Fruit fly (Drosophila melanogaster) whole organism, embryonic: Measurements from ENCODE around the gene Mettl2.

Experiments
- Adf1 ChIP-seq: fragments of 200-800 bp; sonication (Bioruptor generic); IDR thresholded peaks from 2 replicates; pipeline ENCODE4 v1.3.6; 2022; ENCODE audit warnings: missing biosample characterization, missing genetic modification characterization
- CG11696 ChIP-seq: fragments of 200-800 bp; sonication (Bioruptor generic); IDR thresholded peaks from 2 replicates; pipeline ENCODE4 v1.3.6; 2022; ENCODE audit warnings: missing biosample characterization, missing genetic modification characterization
- CG12071 ChIP-seq: fragments of 200-800 bp; sonication (Bioruptor generic); optimal IDR thresholded peaks from 3 replicates; lab custom pipeline; 2018; ENCODE audit warnings: missing biosample characterization, mild to moderate bottlenecking, missing genetic modification characterization
- CG12391 ChIP-seq: fragments of 200-800 bp; sonication (Bioruptor generic); optimal IDR thresholded peaks from 3 replicates; lab custom pipeline; 2018; ENCODE audit warnings: missing biosample characterization, mild to moderate bottlenecking, missing genetic modification characterization, moderate library complexity
- CG12659 ChIP-seq: fragments of 200-800 bp; sonication (Bioruptor generic); optimal IDR thresholded peaks from 3 replicates; lab custom pipeline; 2017; ENCODE audit warnings: mild to moderate bottlenecking, missing biosample characterization, missing genetic modification reagents, missing genetic modification characterization
- CG12769 ChIP-seq: fragments of 200-800 bp; sonication (Bioruptor generic); optimal IDR thresholded peaks from 2 replicates; lab custom pipeline; 2019; ENCODE audit warnings: missing biosample characterization, mild to moderate bottlenecking, missing genetic modification characterization, moderate library complexity
- CG13424 ChIP-seq: fragments of 200-800 bp; sonication (Bioruptor generic); optimal IDR thresholded peaks from 2 replicates; lab custom pipeline; 2019; ENCODE audit warnings: missing biosample characterization, mild to moderate bottlenecking, missing genetic modification characterization, moderate library complexity
- CG16863 ChIP-seq: fragments of 200-800 bp; sonication (Bioruptor generic); optimal IDR thresholded peaks from 3 replicates; lab custom pipeline; 2016; ENCODE audit warnings: missing biosample characterization, missing genetic modification characterization
- CG18599 ChIP-seq: fragments of 200-800 bp; sonication (Bioruptor generic); optimal IDR thresholded peaks from 3 replicates; lab custom pipeline; 2017; ENCODE audit warnings: missing biosample characterization, missing genetic modification characterization, mild to moderate bottlenecking, moderate library complexity, missing genetic modification reagents
- CG2120 ChIP-seq: fragments of 200-800 bp; sonication (Bioruptor generic); optimal IDR thresholded peaks from 3 replicates; lab custom pipeline; 2016; ENCODE audit warnings: missing biosample characterization, missing genetic modification characterization
- CG32767 ChIP-seq: fragments of 200-800 bp; sonication (Bioruptor generic); IDR thresholded peaks from 2 replicates; pipeline ENCODE4 v1.3.6; 2022; ENCODE audit warnings: missing biosample characterization, missing genetic modification characterization
- CG4282 ChIP-seq: fragments of 200-800 bp; sonication (Bioruptor generic); optimal IDR thresholded peaks from 2 replicates; lab custom pipeline; 2016; ENCODE audit warnings: missing biosample characterization, missing genetic modification characterization
- CG4617 ChIP-seq: fragments of 200-800 bp; sonication (Bioruptor generic); optimal IDR thresholded peaks from 3 replicates; lab custom pipeline; 2016; ENCODE audit warnings: missing biosample characterization, missing genetic modification characterization, borderline replicate concordance
- CG7556 ChIP-seq: fragments of 200-800 bp; sonication (Bioruptor generic); optimal IDR thresholded peaks from 2 replicates; lab custom pipeline; 2017; ENCODE audit warnings: missing biosample characterization, mild to moderate bottlenecking, missing genetic modification characterization
- CG8478 ChIP-seq: fragments of >200 bp; optimal IDR thresholded peaks from 2 replicates; lab custom pipeline; 2018
- CG9876 ChIP-seq: fragments of 200-800 bp; sonication (Bioruptor generic); optimal IDR thresholded peaks from 2 replicates; lab custom pipeline; 2016; ENCODE audit warnings: missing biosample characterization, missing genetic modification characterization
- Chrac-16 ChIP-seq: fragments of 200-800 bp; sonication (Bioruptor generic); optimal IDR thresholded peaks from 3 replicates; lab custom pipeline; 2016; ENCODE audit warnings: missing biosample characterization, missing genetic modification characterization
- CoRest ChIP-seq: fragments of 200-800 bp; sonication (Bioruptor generic); optimal IDR thresholded peaks from 3 replicates; lab custom pipeline; 2018; ENCODE audit warnings: missing biosample characterization, mild to moderate bottlenecking, missing genetic modification characterization, moderate library complexity
- Dek ChIP-seq: fragments of 200-800 bp; sonication (Bioruptor generic); optimal IDR thresholded peaks from 3 replicates; lab custom pipeline; 2019; ENCODE audit warnings: missing biosample characterization, mild to moderate bottlenecking, missing genetic modification characterization, moderate library complexity
- Dip2 ChIP-seq: fragments of 200-800 bp; sonication (Bioruptor generic); IDR thresholded peaks from 2 replicates; pipeline ENCODE4 v1.3.6; 2022; ENCODE audit warnings: missing biosample characterization, missing genetic modification characterization
- Hmr ChIP-seq: fragments of 200-800 bp; sonication (Bioruptor generic); optimal IDR thresholded peaks from 3 replicates; lab custom pipeline; 2017; ENCODE audit warnings: mild to moderate bottlenecking, missing biosample characterization, missing genetic modification reagents, missing genetic modification characterization
- Hmx ChIP-seq: fragments of 200-800 bp; sonication (Bioruptor generic); optimal IDR thresholded peaks from 2 replicates; lab custom pipeline; 2016; ENCODE audit warnings: missing biosample characterization, missing genetic modification characterization
- MESR4 ChIP-seq: fragments of 200-800 bp; sonication (Bioruptor generic); optimal IDR thresholded peaks from 2 replicates; lab custom pipeline; 2018; ENCODE audit warnings: missing biosample characterization, mild to moderate bottlenecking, missing genetic modification characterization, moderate library complexity
- Max ChIP-seq: fragments of 200-800 bp; sonication (Bioruptor generic); optimal IDR thresholded peaks from 2 replicates; lab custom pipeline; 2016; ENCODE audit warnings: missing biosample characterization, mild to moderate bottlenecking, missing genetic modification characterization
- Myb ChIP-seq: fragments of 200-800 bp; sonication (Bioruptor generic); optimal IDR thresholded peaks from 2 replicates; lab custom pipeline; 2016; ENCODE audit warnings: missing biosample characterization, missing genetic modification characterization
- NfI ChIP-seq: fragments of 200-800 bp; sonication (Bioruptor generic); optimal IDR thresholded peaks from 3 replicates; lab custom pipeline; 2018; ENCODE audit warnings: missing biosample characterization, mild to moderate bottlenecking, missing genetic modification characterization, moderate library complexity
- Ravus ChIP-seq: fragments of 200-800 bp; sonication (Bioruptor generic); IDR thresholded peaks from 2 replicates; pipeline ENCODE4 v1.3.6; 2022; ENCODE audit warnings: missing biosample characterization, missing genetic modification characterization
- Rfx ChIP-seq: fragments of 200-800 bp; sonication (Bioruptor generic); IDR thresholded peaks from 2 replicates; pipeline ENCODE4 v1.3.6; 2022; ENCODE audit warnings: missing biosample characterization, missing genetic modification characterization
- Rx ChIP-seq: fragments of 200-800 bp; sonication (Bioruptor generic); IDR thresholded peaks from 2 replicates; pipeline ENCODE4 v1.3.6; 2022; ENCODE audit warnings: missing biosample characterization, missing genetic modification characterization
- Sin3A ChIP-seq: fragments of >200 bp; optimal IDR thresholded peaks from 2 replicates; lab custom pipeline; 2018
- Six4 ChIP-seq: fragments of 200-800 bp; sonication (Bioruptor generic); optimal IDR thresholded peaks from 2 replicates; lab custom pipeline; 2016; ENCODE audit warnings: missing biosample characterization, missing genetic modification characterization
- Taf1 ChIP-seq: fragments of 200-800 bp; sonication (Bioruptor generic); IDR thresholded peaks from 2 replicates; pipeline ENCODE4 v1.3.6; 2022; ENCODE audit warnings: missing biosample characterization, missing genetic modification characterization
- Vsx1 ChIP-seq: fragments of 200-800 bp; sonication (Bioruptor generic); optimal IDR thresholded peaks from 2 replicates; lab custom pipeline; 2017; ENCODE audit warnings: missing biosample characterization, mild to moderate bottlenecking, missing genetic modification characterization, missing genetic modification reagents
- al ChIP-seq: fragments of 200-800 bp; sonication (Bioruptor generic); IDR thresholded peaks from 2 replicates; pipeline ENCODE4 v1.3.6; 2022; ENCODE audit warnings: missing biosample characterization, missing genetic modification characterization
- ase ChIP-seq: fragments of 200-800 bp; sonication (Bioruptor generic); IDR thresholded peaks from 3 replicates; pipeline ENCODE4 v1.3.6; 2022; ENCODE audit warnings: missing biosample characterization, missing genetic modification characterization
- caup ChIP-seq: fragments of 200-800 bp; sonication (Bioruptor generic); optimal IDR thresholded peaks from 3 replicates; lab custom pipeline; 2017; ENCODE audit warnings: missing biosample characterization, mild to moderate bottlenecking, missing genetic modification characterization, moderate library complexity; ENCODE audit not compliant: severe bottlenecking
- emc ChIP-seq: fragments of 200-800 bp; sonication (Bioruptor generic); optimal IDR thresholded peaks from 2 replicates; lab custom pipeline; 2016; ENCODE audit warnings: missing biosample characterization, missing genetic modification characterization
- ems ChIP-seq: fragments of 200-800 bp; sonication (Bioruptor generic); optimal IDR thresholded peaks from 3 replicates; lab custom pipeline; 2016; ENCODE audit warnings: missing biosample characterization, missing genetic modification characterization
- exex ChIP-seq: fragments of 200-800 bp; sonication (Bioruptor generic); optimal IDR thresholded peaks from 4 replicates; lab custom pipeline; 2018; ENCODE audit warnings: missing biosample characterization, mild to moderate bottlenecking, missing genetic modification characterization, moderate library complexity
- eyg ChIP-seq: fragments of 200-800 bp; sonication (Bioruptor generic); optimal IDR thresholded peaks from 3 replicates; lab custom pipeline; 2016; ENCODE audit warnings: missing biosample characterization, missing genetic modification characterization
- gcm ChIP-seq: fragments of 200-800 bp; sonication (Bioruptor generic); optimal IDR thresholded peaks from 2 replicates; lab custom pipeline; 2019; ENCODE audit warnings: missing biosample characterization, mild to moderate bottlenecking, missing genetic modification characterization, moderate library complexity
- h ChIP-seq: fragments of >200 bp; optimal IDR thresholded peaks from 2 replicates; lab custom pipeline; 2017
- hb ChIP-seq: fragments of 200-800 bp; sonication (Bioruptor generic); IDR thresholded peaks from 3 replicates; pipeline ENCODE4 v1.3.6; 2022; ENCODE audit warnings: missing biosample characterization, missing genetic modification characterization; ENCODE audit not compliant: partially characterized antibody
- ind ChIP-seq: fragments of 200-800 bp; sonication (Bioruptor generic); optimal IDR thresholded peaks from 3 replicates; lab custom pipeline; 2016; ENCODE audit warnings: missing biosample characterization, missing genetic modification characterization
- pan ChIP-seq, 4 experiments: fragments of >200 bp in 3 of 4; fragments of 200-800 bp in 1 of 4; sonication (Bioruptor generic) in 1 of 4; optimal IDR thresholded peaks in 3 of 4; IDR thresholded peaks in 1 of 4; 2 replicates each; pipeline versions ENCODE4 v1.3.6 to Lab custom; 2017 to 2022; ENCODE audit warnings: missing biosample characterization in 2 of 4, missing genetic modification characterization in 2 of 4, mixed read lengths in 1 of 4
- ro ChIP-seq: fragments of 200-800 bp; sonication (Bioruptor generic); IDR thresholded peaks from 2 replicates; pipeline ENCODE4 v1.3.6; 2022; ENCODE audit warnings: missing biosample characterization, missing genetic modification characterization
- sens-2 ChIP-seq: fragments of 200-800 bp; sonication (Bioruptor generic); IDR thresholded peaks from 2 replicates; pipeline ENCODE4 v1.3.6; 2022; ENCODE audit warnings: missing biosample characterization, missing genetic modification characterization
- so ChIP-seq: fragments of 200-800 bp; sonication (Bioruptor generic); IDR thresholded peaks from 3 replicates; pipeline ENCODE4 v1.3.6; 2022; ENCODE audit warnings: missing biosample characterization, missing genetic modification characterization
- stwl ChIP-seq: fragments of 200-800 bp; sonication (Bioruptor generic); optimal IDR thresholded peaks from 3 replicates; lab custom pipeline; 2018; ENCODE audit warnings: missing biosample characterization, mild to moderate bottlenecking, missing genetic modification characterization, moderate library complexity
- unpg ChIP-seq: fragments of 200-800 bp; sonication (Bioruptor generic); optimal IDR thresholded peaks from 3 replicates; lab custom pipeline; 2018; ENCODE audit warnings: missing biosample characterization, mild to moderate bottlenecking, missing genetic modification characterization, moderate library complexity
- zf30C ChIP-seq: fragments of 200-800 bp; sonication (Bioruptor generic); optimal IDR thresholded peaks from 3 replicates; lab custom pipeline; 2018; ENCODE audit warnings: missing biosample characterization, mild to moderate bottlenecking, missing genetic modification characterization

Gene Mettl2

dm6 chr3L:1629064-1629777 is 9.8 kb downstream of the Mettl2 start, which contains the start of gene GC (continued):
- TF ChIP-seq emc: no peak
- peak; percentile 13 for TF ChIP-seq CG7556 (GFP tag; lab: Kevin White, UChicago)
- no peak for TF ChIP-seq gcm
- TF ChIP-seq CG18599 (GFP tag; lab: Kevin White, UChicago): peak; percentile 26
- TF ChIP-seq Rx (GFP tag; lab: Robert Waterston, UW): no peak
- TF ChIP-seq Sin3A (lab: Kevin White, UChicago): no peak
- TF ChIP-seq Dip2: no peak
- no peak for TF ChIP-seq Ravus (GFP tag; lab: Robert Waterston, UW)
- no peak for TF ChIP-seq CG12769 (tag; lab: Kevin White, UChicago)
- TF ChIP-seq Taf1 (GFP tag; lab: Robert Waterston, UW): no peak
- TF ChIP-seq ro (GFP tag; lab: Robert Waterston, UW): no peak
- TF ChIP-seq Adf1 (GFP tag; lab: Robert Waterston, UW): no peak
- no peak for TF ChIP-seq Hmx (GFP tag; lab: Kevin White, UChicago)
- TF ChIP-seq caup (GFP tag; lab: Kevin White, UChicago): no peak
- no peak for TF ChIP-seq CG12071 (GFP tag; lab: Kevin White, UChicago)
- TF ChIP-seq CG12391 (tag; lab: Kevin White, UChicago): peak; percentile 4
- TF ChIP-seq CG4282: no peak
- TF ChIP-seq Chrac-16 (GFP tag; lab: Kevin White, UChicago): no peak
- no peak for TF ChIP-seq eyg (GFP tag; lab: Kevin White, UChicago)
- TF ChIP-seq so (GFP tag; lab: Robert Waterston, UW): no peak
- TF ChIP-seq CG12659: peak; percentile 17
- no peak for TF ChIP-seq zf30C (GFP tag; lab: Kevin White, UChicago)
- no peak for TF ChIP-seq Vsx1 (GFP tag; lab: Kevin White, UChicago)
- no peak for TF ChIP-seq stwl (tag; lab: Kevin White, UChicago)
- no peak for TF ChIP-seq CG4617 (GFP tag; lab: Kevin White, UChicago)
- TF ChIP-seq Six4 (GFP tag; lab: Kevin White, UChicago): no peak
- no peak for TF ChIP-seq h (lab: Kevin White, UChicago)
- TF ChIP-seq CG2120: peak; percentile 69
- TF ChIP-seq hb (GFP tag; lab: Robert Waterston, UW): no peak
- no peak for TF ChIP-seq al
- TF ChIP-seq MESR4 (GFP tag; lab: Kevin White, UChicago): no peak
- TF ChIP-seq CG16863 (GFP tag; lab: Kevin White, UChicago): no peak
- no peak for TF ChIP-seq Max
- TF ChIP-seq Dek (tag; lab: Kevin White, UChicago): no peak
- TF ChIP-seq CG32767 (GFP tag; lab: Robert Waterston, UW): no peak
- no peak for TF ChIP-seq CG8478 (lab: Kevin White, UChicago)
- no peak for TF ChIP-seq pan (optimal IDR thresholded peaks at IDR 0.05; lab: Kevin White, UChicago)
- peak in 1 of 2 experiments; percentile 39 for TF ChIP-seq pan (GFP tag; optimal IDR thresholded peaks at IDR 0.05 in 1 of 2, IDR thresholded peaks at IDR 0.05 in 1 of 2)
- TF ChIP-seq ind: no peak
- TF ChIP-seq CG9876 (GFP tag; lab: Kevin White, UChicago): no peak
- no peak for TF ChIP-seq sens-2 (GFP tag; lab: Robert Waterston, UW)
- TF ChIP-seq ase (GFP tag; lab: Robert Waterston, UW): no peak
- peak; percentile 49 for TF ChIP-seq Hmr (GFP tag; lab: Kevin White, UChicago)
- TF ChIP-seq ems: no peak
- no peak for TF ChIP-seq CG13424 (tag; lab: Kevin White, UChicago)
- TF ChIP-seq NfI (GFP tag; lab: Kevin White, UChicago): no peak
- TF ChIP-seq Rfx (GFP tag; lab: Robert Waterston, UW): 0 out of 2 replicates have a peak, but pooled peaks have one; percentile 13
- TF ChIP-seq Myb (GFP tag; lab: Kevin White, UChicago): no peak
- no peak for TF ChIP-seq exex (tag; lab: Kevin White, UChicago)
- peak; percentile 5 for TF ChIP-seq CoRest (tag; lab: Kevin White, UChicago)
- no peak for TF ChIP-seq CG11696 (GFP tag; lab: Robert Waterston, UW)
- TF ChIP-seq unpg (GFP tag; lab: Kevin White, UChicago): no peak
